Worm (Caenorhabditis elegans) whole organism, L4 larva: ENCODE measurements around the gene damt-1.
A peak's percentile ranks its signal among the peaks of the same experiment; 100 is the strongest.

Experiments used
- F37D6.2 ChIP-seq: sonication (generic microtip); optimal IDR thresholded peaks from 2 replicates; lab custom pipeline; 2016; ENCODE audit warnings: mild to moderate bottlenecking, missing genetic modification characterization, missing compliant biosample characterization
- F44E2.7 ChIP-seq: fragments of 200-800 bp; sonication (Bioruptor generic); IDR thresholded peaks from 2 replicates; pipeline ENCODE4 v2.1.2; 2022; ENCODE audit warnings: missing genetic modification characterization, missing compliant biosample characterization
- T20F7.1 ChIP-seq: fragments of 200-800 bp; sonication (Bioruptor generic); optimal IDR thresholded peaks from 2 replicates; lab custom pipeline; 2018; ENCODE audit warnings: mild to moderate bottlenecking, missing genetic modification characterization, missing compliant biosample characterization
- ZK337.2 ChIP-seq: fragments of 200-800 bp; sonication (Bioruptor generic); IDR thresholded peaks from 2 replicates; pipeline ENCODE4 v1.3.6; 2022; ENCODE audit warnings: missing genetic modification reagents, missing genetic modification characterization, missing compliant biosample characterization
- ama-1 ChIP-seq: fragments of 150-350 bp; optimal IDR thresholded peaks from 2 replicates; lab custom pipeline; 2014; ENCODE audit warnings: inconsistent platforms, mixed read lengths
- ceh-20 ChIP-seq: fragments of 200-800 bp; sonication (Bioruptor generic); IDR thresholded peaks from 2 replicates; pipeline ENCODE4 v1.3.6; 2022; ENCODE audit warnings: missing genetic modification reagents, missing genetic modification characterization, missing compliant biosample characterization
- ctbp-1 ChIP-seq: fragments of 200-800 bp; sonication (Bioruptor generic); IDR thresholded peaks from 2 replicates; pipeline ENCODE4 v1.3.6; 2022; ENCODE audit warnings: missing genetic modification reagents, missing genetic modification characterization, missing compliant biosample characterization
- daf-16 ChIP-seq, 3 experiments: sonication (generic microtip); optimal IDR thresholded peaks; 2 replicates each; lab custom pipeline; 2016 to 2017; ENCODE audit warnings: missing genetic modification characterization in 3 of 3, missing genetic modification reagents in 3 of 3, mild to moderate bottlenecking in 2 of 3, missing compliant biosample characterization in 2 of 3, missing biosample characterization in 1 of 3, moderate library complexity in 1 of 3
- daf-19 ChIP-seq: fragments of 200-800 bp; sonication (Bioruptor generic); conservative IDR thresholded peaks from 2 replicates; pipeline ENCODE4 v1.3.6; 2022; ENCODE audit warnings: missing genetic modification characterization, missing compliant biosample characterization
- daf-8 ChIP-seq: fragments of 200-800 bp; sonication (Bioruptor generic); IDR thresholded peaks from 2 replicates; pipeline ENCODE4 v1.3.6; 2022; ENCODE audit warnings: missing genetic modification characterization, missing compliant biosample characterization
- dmd-6 ChIP-seq: fragments of 200-800 bp; sonication (Bioruptor generic); IDR thresholded peaks from 2 replicates; pipeline ENCODE4 v1.3.6; 2022; ENCODE audit warnings: missing genetic modification reagents, missing genetic modification characterization, missing compliant biosample characterization
- dve-1 ChIP-seq: sonication (generic microtip); optimal IDR thresholded peaks from 2 replicates; lab custom pipeline; 2017; ENCODE audit warnings: antibody characterized with exemption, mild to moderate bottlenecking, missing genetic modification characterization, missing compliant biosample characterization; ENCODE audit not compliant: insufficient read depth
- hlh-11 ChIP-seq: fragments of 200-800 bp; sonication (Bioruptor generic); optimal IDR thresholded peaks from 2 replicates; lab custom pipeline; 2018; ENCODE audit warnings: mild to moderate bottlenecking, missing genetic modification characterization, missing compliant biosample characterization
- hlh-30 ChIP-seq: sonication (generic microtip); optimal IDR thresholded peaks from 2 replicates; lab custom pipeline; 2017; ENCODE audit warnings: antibody characterized with exemption, mild to moderate bottlenecking, missing genetic modification characterization, missing compliant biosample characterization; ENCODE audit not compliant: insufficient read depth
- hmg-1.1 ChIP-seq: fragments of 200-800 bp; sonication (Bioruptor generic); IDR thresholded peaks from 2 replicates; pipeline ENCODE4 v1.3.6; 2022; ENCODE audit warnings: missing genetic modification reagents, missing genetic modification characterization, missing compliant biosample characterization
- lim-7 ChIP-seq: fragments of 200-800 bp; sonication (Bioruptor generic); IDR thresholded peaks from 2 replicates; pipeline ENCODE4 v1.3.6; 2022; ENCODE audit warnings: missing genetic modification characterization, missing compliant biosample characterization
- lin-15B ChIP-seq: fragments of 150-350 bp; sonication (generic microtip); optimal IDR thresholded peaks from 3 replicates; lab custom pipeline; 2014; ENCODE audit warnings: missing biosample characterization, missing genetic modification characterization
- lin-29 ChIP-seq: fragments of 200-800 bp; sonication (Bioruptor generic); IDR thresholded peaks from 2 replicates; pipeline ENCODE4 v1.3.6; 2022; ENCODE audit warnings: missing genetic modification reagents, missing genetic modification characterization, missing compliant biosample characterization
- lin-38 ChIP-seq: fragments of 200-800 bp; sonication (Bioruptor generic); IDR thresholded peaks from 2 replicates; pipeline ENCODE4 v1.3.6; 2022; ENCODE audit warnings: missing genetic modification reagents, missing genetic modification characterization, missing compliant biosample characterization
- madf-5 ChIP-seq, 2 experiments: fragments of 200-800 bp; sonication (Bioruptor generic); IDR thresholded peaks; 2 replicates each; pipeline ENCODE4 v1.3.6; 2022; ENCODE audit warnings: missing compliant biosample characterization in 2 of 2, missing genetic modification characterization in 2 of 2
- mep-1 ChIP-seq: fragments of 150-350 bp; sonication (generic microtip); optimal IDR thresholded peaks from 3 replicates; lab custom pipeline; 2014; ENCODE audit warnings: missing biosample characterization, missing genetic modification characterization
- mxl-2 ChIP-seq: fragments of 200-800 bp; sonication (Bioruptor generic); conservative IDR thresholded peaks from 2 replicates; pipeline ENCODE4 v1.3.6; 2022; ENCODE audit warnings: missing genetic modification reagents, missing genetic modification characterization, missing compliant biosample characterization
- nhr-10 ChIP-seq: fragments of 150-350 bp; optimal IDR thresholded peaks from 2 replicates; lab custom pipeline; 2014; ENCODE audit warnings: missing biosample characterization, missing genetic modification characterization
- nhr-11 ChIP-seq: fragments of 150-350 bp; optimal IDR thresholded peaks from 2 replicates; lab custom pipeline; 2014; ENCODE audit warnings: missing biosample characterization, missing genetic modification characterization
- nhr-111 ChIP-seq: fragments of 200-800 bp; sonication (Bioruptor generic); optimal IDR thresholded peaks from 2 replicates; lab custom pipeline; 2018; ENCODE audit warnings: mild to moderate bottlenecking, missing genetic modification characterization, missing compliant biosample characterization
- nhr-25 ChIP-seq: sonication (generic microtip); optimal IDR thresholded peaks from 2 replicates; lab custom pipeline; 2017; ENCODE audit warnings: missing genetic modification characterization, mild to moderate bottlenecking, missing compliant biosample characterization, antibody characterized with exemption, moderate library complexity, borderline replicate concordance; ENCODE audit not compliant: insufficient read depth
- nhr-28 ChIP-seq: fragments of 150-350 bp; optimal IDR thresholded peaks from 2 replicates; lab custom pipeline; 2014; ENCODE audit warnings: missing biosample characterization, missing genetic modification characterization
- nhr-42 ChIP-seq: fragments of 200-800 bp; sonication (Bioruptor generic); IDR thresholded peaks from 2 replicates; pipeline ENCODE4 v1.3.6; 2022; ENCODE audit warnings: missing genetic modification characterization, missing compliant biosample characterization
- nhr-48 ChIP-seq: sonication (generic microtip); optimal IDR thresholded peaks from 2 replicates; lab custom pipeline; 2016; ENCODE audit warnings: mild to moderate bottlenecking, missing genetic modification characterization, missing compliant biosample characterization
- nhr-6 ChIP-seq: fragments of 150-350 bp; optimal IDR thresholded peaks from 2 replicates; lab custom pipeline; 2014; ENCODE audit warnings: missing biosample characterization, missing genetic modification characterization
- php-3 ChIP-seq: fragments of 200-800 bp; sonication (Bioruptor generic); IDR thresholded peaks from 2 replicates; pipeline ENCODE4 v1.3.6; 2022; ENCODE audit warnings: missing genetic modification reagents, missing genetic modification characterization, missing compliant biosample characterization
- pqm-1 ChIP-seq: sonication (generic microtip); optimal IDR thresholded peaks from 2 replicates; lab custom pipeline; 2017; ENCODE audit warnings: missing biosample characterization, missing genetic modification characterization
- snpc-1.2 ChIP-seq: fragments of 200-800 bp; sonication (Bioruptor generic); IDR thresholded peaks from 2 replicates; pipeline ENCODE4 v1.3.6; 2022; ENCODE audit warnings: missing genetic modification reagents, missing genetic modification characterization, missing compliant biosample characterization
- spr-1 ChIP-seq: sonication (generic microtip); optimal IDR thresholded peaks from 2 replicates; lab custom pipeline; 2016; ENCODE audit warnings: mild to moderate bottlenecking, missing genetic modification characterization, missing compliant biosample characterization
- tra-1 ChIP-seq: fragments of 200-800 bp; sonication (Bioruptor generic); IDR thresholded peaks from 2 replicates; pipeline ENCODE4 v1.3.6; 2022; ENCODE audit warnings: missing genetic modification reagents, missing genetic modification characterization, missing compliant biosample characterization
- unc-130 ChIP-seq: sonication (generic microtip); optimal IDR thresholded peaks from 2 replicates; lab custom pipeline; 2016; ENCODE audit warnings: missing genetic modification reagents, missing genetic modification characterization, missing compliant biosample characterization
- unc-39 ChIP-seq: sonication (generic microtip); optimal IDR thresholded peaks from 2 replicates; lab custom pipeline; 2017; ENCODE audit warnings: missing biosample characterization, missing genetic modification characterization
- unc-62 ChIP-seq, 3 experiments: fragments of 150-350 bp in 1 of 3; sonication (generic microtip); optimal IDR thresholded peaks in 2 of 3; peaks in 1 of 3; 1 replicate in 1 of 3; 2 replicates in 2 of 3; lab custom pipeline; 2014 to 2017; ENCODE audit warnings: missing biosample characterization in 3 of 3, missing genetic modification characterization in 3 of 3, missing genetic modification reagents in 3 of 3, missing genotype in 1 of 3

damt-1 gene

ce11 chrII:5742767-5743166 is 22.8 kb downstream of the damt-1 start:
- TF ChIP-seq hlh-30 (tag; lab: Kevin White, UChicago) (no peak), lin-38 (no peak), dmd-6 (GFP tag; lab: Robert Waterston, UW) (0 out of 2 replicates have a peak, but pooled peaks have one; percentile 9), pqm-1 (tag; lab: Kevin White, UChicago) (peak; percentile 71), spr-1 (tag; lab: Kevin White, UChicago) (no peak), nhr-6 (tag; lab: Kevin White, UChicago) (no peak)

- TF ChIP-seq pqm-1 (tag; lab: Kevin White, UChicago) (peak; percentile 52), ZK337.2 (GFP tag; lab: Robert Waterston, UW) (no peak), nhr-11 (tag; lab: Kevin White, UChicago) (no peak), dmd-6 (GFP tag; lab: Robert Waterston, UW) (peak; percentile 55), mep-1 (tag; lab: Kevin White, UChicago) (no peak), nhr-111 (no peak), nhr-6 (tag; lab: Kevin White, UChicago) (no peak), mxl-2 (GFP tag; lab: Robert Waterston, UW) (no peak), madf-5 (GFP tag; IDR thresholded peaks at IDR 0.05; lab: Robert Waterston, UW) (no peak), F44E2.7 (GFP tag; lab: Robert Waterston, UW) (no peak), lim-7 (GFP tag; lab: Robert Waterston, UW) (no peak), nhr-25 (no peak), dve-1 (tag; lab: Kevin White, UChicago) (peak; percentile 59), ama-1 (lab: Kevin White, UChicago) (no peak)
- TF ChIP-seq, all 104 proteins: peak for 3
Measured at ce11 chrII:5744342-5744741, 24.4 kb downstream of the damt-1 start.

- TF ChIP-seq unc-39 (no peak), hmg-1.1 (GFP tag; lab: Robert Waterston, UW) (no peak), dmd-6 (GFP tag; lab: Robert Waterston, UW) (0 out of 2 replicates have a peak, but pooled peaks have one; percentile 17)
Measured at ce11 chrII:5745088-5745487, 25.1 kb downstream of the damt-1 start, which contains the start of gene F10C1.9. Gene F10C1.9, minus strand, starts transcription at chrII:5745284.

- TF ChIP-seq unc-39 = no peak
- peak; percentile 21; the same call in 1 of the 2 replicates for TF ChIP-seq dmd-6 (GFP tag; lab: Robert Waterston, UW)
- no peak for TF ChIP-seq daf-16 (GFP tag; optimal IDR thresholded peaks at IDR 0.05; lab: Kevin White, UChicago)
- peak; percentile 27 for TF ChIP-seq daf-16 (tag; optimal IDR thresholded peaks at IDR 0.05; lab: Kevin White, UChicago)
- peak; percentile 73 for TF ChIP-seq pqm-1 (tag; lab: Kevin White, UChicago)
- TF ChIP-seq hlh-11 = peak; percentile 30
- TF ChIP-seq snpc-1.2 (GFP tag; lab: Robert Waterston, UW) = no peak
- TF ChIP-seq nhr-28 (tag; lab: Kevin White, UChicago) = peak; percentile 72
- TF ChIP-seq nhr-6 (tag; lab: Kevin White, UChicago) = no peak
Measured at ce11 chrII:5747312-5747711, 27.4 kb downstream of the damt-1 start.

- TF ChIP-seq T20F7.1 (GFP tag; lab: Kevin White, UChicago) (no peak), lin-15B (tag; lab: Kevin White, UChicago) (no peak), nhr-48 (peak; percentile 27), nhr-10 (peak; percentile 46), dve-1 (tag; lab: Kevin White, UChicago) (peak; percentile 89), nhr-28 (tag; lab: Kevin White, UChicago) (peak; percentile 72), lin-29 (GFP tag; lab: Robert Waterston, UW) (no peak), tra-1 (GFP tag; lab: Robert Waterston, UW) (peak; percentile 45; the same call in 1 of the 2 replicates), nhr-11 (tag; lab: Kevin White, UChicago) (no peak), daf-19 (GFP tag; lab: Robert Waterston, UW) (no peak), unc-130 (no peak), nhr-6 (tag; lab: Kevin White, UChicago) (no peak), F37D6.2 (tag; lab: Kevin White, UChicago) (no peak), unc-62 (GFP tag; optimal IDR thresholded peaks at IDR 0.05 in 1 of 2; lab: Kevin White, UChicago) (peak in 1 of 2 experiments; percentile 55), unc-62 (tag; optimal IDR thresholded peaks at IDR 0.05; lab: Kevin White, UChicago) (no peak), pqm-1 (tag; lab: Kevin White, UChicago) (peak; percentile 100), nhr-42 (GFP tag; lab: Robert Waterston, UW) (no peak), ctbp-1 (GFP tag; lab: Robert Waterston, UW) (no peak), ceh-20 (no peak), daf-16 (GFP tag; optimal IDR thresholded peaks at IDR 0.05; lab: Kevin White, UChicago) (peak in 1 of 2 experiments; percentile 0), daf-16 (tag; optimal IDR thresholded peaks at IDR 0.05; lab: Kevin White, UChicago) (peak; percentile 78), php-3 (GFP tag; lab: Robert Waterston, UW) (peak; percentile 28; the same call in 1 of the 2 replicates), dmd-6 (GFP tag; lab: Robert Waterston, UW) (peak; percentile 87), madf-5 (GFP tag; IDR thresholded peaks at IDR 0.05; lab: Robert Waterston, UW) (no peak), mep-1 (tag; lab: Kevin White, UChicago) (peak; percentile 40), daf-8 (GFP tag; lab: Robert Waterston, UW) (no peak)
Measured at ce11 chrII:5748395-5748794, 28.4 kb downstream of the damt-1 start.
